Fruit fly (Drosophila melanogaster) whole organism, embryonic: ENCODE data around the gene lute.
A peak's percentile ranks its signal among the peaks of the same experiment; 100 is the strongest.

ENCODE experiments used
- Atf3 ChIP-seq: fragments of 200-800 bp; sonication (Bioruptor generic); optimal IDR thresholded peaks from 3 replicates; lab custom pipeline; 2016; ENCODE audit warnings: missing biosample characterization, missing genetic modification characterization
- CG10979 ChIP-seq: fragments of 200-800 bp; sonication (Bioruptor generic); optimal IDR thresholded peaks from 2 replicates; lab custom pipeline; 2018; ENCODE audit warnings: missing biosample characterization, mild to moderate bottlenecking, missing genetic modification characterization, moderate library complexity
- CG12391 ChIP-seq: fragments of 200-800 bp; sonication (Bioruptor generic); optimal IDR thresholded peaks from 3 replicates; lab custom pipeline; 2018; ENCODE audit warnings: missing biosample characterization, mild to moderate bottlenecking, missing genetic modification characterization, moderate library complexity
- CG12744 ChIP-seq: fragments of 200-800 bp; sonication (Bioruptor generic); optimal IDR thresholded peaks from 2 replicates; lab custom pipeline; 2016; ENCODE audit warnings: missing biosample characterization, missing genetic modification characterization
- CG13624 ChIP-seq: fragments of 200-800 bp; sonication (Bioruptor generic); optimal IDR thresholded peaks from 2 replicates; lab custom pipeline; 2016; ENCODE audit warnings: missing biosample characterization, missing genetic modification characterization
- CG13775 ChIP-seq: fragments of 200-800 bp; sonication (Bioruptor generic); optimal IDR thresholded peaks from 3 replicates; lab custom pipeline; 2017; ENCODE audit warnings: missing biosample characterization, mild to moderate bottlenecking, missing genetic modification characterization
- CG15073 ChIP-seq: fragments of 200-800 bp; sonication (Bioruptor generic); optimal IDR thresholded peaks from 2 replicates; lab custom pipeline; 2016; ENCODE audit warnings: missing biosample characterization, missing genetic modification characterization
- CG16863 ChIP-seq: fragments of 200-800 bp; sonication (Bioruptor generic); optimal IDR thresholded peaks from 3 replicates; lab custom pipeline; 2016; ENCODE audit warnings: missing biosample characterization, missing genetic modification characterization
- CG17612 ChIP-seq: fragments of 200-800 bp; sonication (Bioruptor generic); IDR thresholded peaks from 2 replicates; pipeline ENCODE4 v1.3.6; 2022; ENCODE audit warnings: missing biosample characterization, missing genetic modification characterization
- CG1792 ChIP-seq: fragments of 200-800 bp; sonication (Bioruptor generic); optimal IDR thresholded peaks from 2 replicates; lab custom pipeline; 2016; ENCODE audit warnings: missing biosample characterization, missing genetic modification characterization
- CG2120 ChIP-seq: fragments of 200-800 bp; sonication (Bioruptor generic); optimal IDR thresholded peaks from 3 replicates; lab custom pipeline; 2016; ENCODE audit warnings: missing biosample characterization, missing genetic modification characterization
- CG2678 ChIP-seq: fragments of 200-800 bp; sonication (Bioruptor generic); optimal IDR thresholded peaks from 3 replicates; lab custom pipeline; 2019; ENCODE audit warnings: missing biosample characterization, mild to moderate bottlenecking, missing genetic modification characterization, moderate library complexity
- CG30020 ChIP-seq: fragments of 200-800 bp; optimal IDR thresholded peaks from 2 replicates; lab custom pipeline; 2019; ENCODE audit warnings: missing biosample characterization, mild to moderate bottlenecking, missing genetic modification characterization, moderate library complexity
- CG30403 ChIP-seq: fragments of 200-800 bp; sonication (Bioruptor generic); optimal IDR thresholded peaks from 3 replicates; lab custom pipeline; 2016; ENCODE audit warnings: missing biosample characterization, missing genetic modification characterization
- CG31365 ChIP-seq: fragments of 200-800 bp; sonication (Bioruptor generic); optimal IDR thresholded peaks from 2 replicates; lab custom pipeline; 2018; ENCODE audit warnings: missing biosample characterization, mild to moderate bottlenecking, missing genetic modification characterization
- CG31388 ChIP-seq: fragments of 200-800 bp; sonication (Bioruptor generic); optimal IDR thresholded peaks from 2 replicates; lab custom pipeline; 2016; ENCODE audit warnings: missing biosample characterization, missing genetic modification characterization
- CG3163 ChIP-seq: fragments of 200-800 bp; sonication (Bioruptor generic); optimal IDR thresholded peaks from 3 replicates; lab custom pipeline; 2016; ENCODE audit warnings: missing biosample characterization, missing genetic modification characterization
- CG3407 ChIP-seq: fragments of 200-800 bp; sonication (Bioruptor generic); optimal IDR thresholded peaks from 2 replicates; lab custom pipeline; 2018; ENCODE audit warnings: missing biosample characterization, mild to moderate bottlenecking, missing genetic modification characterization
- CG3838 ChIP-seq: fragments of 200-800 bp; sonication (Bioruptor generic); optimal IDR thresholded peaks from 3 replicates; lab custom pipeline; 2016; ENCODE audit warnings: missing biosample characterization, missing genetic modification characterization
- CG4282 ChIP-seq: fragments of 200-800 bp; sonication (Bioruptor generic); optimal IDR thresholded peaks from 2 replicates; lab custom pipeline; 2016; ENCODE audit warnings: missing biosample characterization, missing genetic modification characterization
- CG43689 ChIP-seq: fragments of 200-800 bp; sonication (Bioruptor generic); IDR thresholded peaks from 2 replicates; pipeline ENCODE4 v1.3.6; 2022; ENCODE audit warnings: missing biosample characterization, missing genetic modification characterization
- CG4617 ChIP-seq: fragments of 200-800 bp; sonication (Bioruptor generic); optimal IDR thresholded peaks from 3 replicates; lab custom pipeline; 2016; ENCODE audit warnings: missing biosample characterization, missing genetic modification characterization, borderline replicate concordance
- CG5180 ChIP-seq: fragments of 200-800 bp; sonication (Bioruptor generic); optimal IDR thresholded peaks from 3 replicates; lab custom pipeline; 2017; ENCODE audit warnings: missing biosample characterization, missing genetic modification characterization, mild to moderate bottlenecking, moderate library complexity, missing genetic modification reagents
- CG7556 ChIP-seq: fragments of 200-800 bp; sonication (Bioruptor generic); optimal IDR thresholded peaks from 2 replicates; lab custom pipeline; 2017; ENCODE audit warnings: missing biosample characterization, mild to moderate bottlenecking, missing genetic modification characterization
- CG7928 ChIP-seq: fragments of 200-800 bp; sonication (Bioruptor generic); optimal IDR thresholded peaks from 2 replicates; lab custom pipeline; 2017; ENCODE audit warnings: missing biosample characterization, mild to moderate bottlenecking, missing genetic modification characterization
- CG9215 ChIP-seq: fragments of 200-800 bp; sonication (Bioruptor generic); IDR thresholded peaks from 2 replicates; pipeline ENCODE4 v1.3.6; 2022; ENCODE audit warnings: missing biosample characterization, missing genetic modification characterization
- CG9797 ChIP-seq: fragments of 200-800 bp; sonication (Bioruptor generic); optimal IDR thresholded peaks from 3 replicates; lab custom pipeline; 2018; ENCODE audit warnings: missing biosample characterization, mild to moderate bottlenecking, missing genetic modification characterization
- CG9876 ChIP-seq: fragments of 200-800 bp; sonication (Bioruptor generic); optimal IDR thresholded peaks from 2 replicates; lab custom pipeline; 2016; ENCODE audit warnings: missing biosample characterization, missing genetic modification characterization
- CoRest ChIP-seq: fragments of 200-800 bp; sonication (Bioruptor generic); optimal IDR thresholded peaks from 3 replicates; lab custom pipeline; 2018; ENCODE audit warnings: missing biosample characterization, mild to moderate bottlenecking, missing genetic modification characterization, moderate library complexity
- Drgx ChIP-seq: fragments of 200-800 bp; sonication (Bioruptor generic); IDR thresholded peaks from 2 replicates; pipeline ENCODE4 v1.3.6; 2022; ENCODE audit warnings: missing biosample characterization, missing genetic modification characterization
- ERR ChIP-seq: fragments of 200-800 bp; sonication (Bioruptor generic); optimal IDR thresholded peaks from 2 replicates; lab custom pipeline; 2016; ENCODE audit warnings: missing biosample characterization, missing genetic modification characterization
- Fer2 ChIP-seq: fragments of 200-800 bp; sonication (Bioruptor generic); optimal IDR thresholded peaks from 2 replicates; lab custom pipeline; 2018; ENCODE audit warnings: missing biosample characterization, mild to moderate bottlenecking, missing genetic modification characterization, moderate library complexity
- H2.0 ChIP-seq: fragments of 200-800 bp; sonication (Bioruptor generic); IDR thresholded peaks from 2 replicates; pipeline ENCODE4 v1.3.6; 2022; ENCODE audit warnings: missing biosample characterization, missing genetic modification characterization
- Kr ChIP-seq: fragments of 200-800 bp; sonication (Bioruptor generic); optimal IDR thresholded peaks from 2 replicates; lab custom pipeline; 2017; ENCODE audit warnings: missing biosample characterization, mild to moderate bottlenecking, missing genetic modification characterization
- Med ChIP-seq: fragments of 200-800 bp; sonication (Bioruptor generic); peaks from one replicate; lab custom pipeline; 2016; ENCODE audit warnings: missing biosample characterization, missing genetic modification characterization, mild to moderate bottlenecking, inconsistent platforms, moderate library complexity
- Opbp ChIP-seq: fragments of 200-800 bp; sonication (Bioruptor generic); IDR thresholded peaks from 3 replicates; pipeline ENCODE4 v1.3.6; 2022; ENCODE audit warnings: missing biosample characterization, missing genetic modification characterization; ENCODE audit not compliant: partially characterized antibody
- Pdp1 ChIP-seq, 2 experiments: fragments of 200-800 bp; sonication (Bioruptor generic); optimal IDR thresholded peaks; 3 replicates each; lab custom pipeline; 2016; ENCODE audit warnings: missing biosample characterization in 2 of 2, missing genetic modification characterization in 2 of 2, mild to moderate bottlenecking in 1 of 2, moderate library complexity in 1 of 2
- Ptx1 ChIP-seq: fragments of 200-800 bp; sonication (Bioruptor generic); IDR thresholded peaks from 2 replicates; pipeline ENCODE4 v1.3.6; 2022; ENCODE audit warnings: missing biosample characterization, missing genetic modification characterization
- Ravus ChIP-seq: fragments of 200-800 bp; sonication (Bioruptor generic); IDR thresholded peaks from 2 replicates; pipeline ENCODE4 v1.3.6; 2022; ENCODE audit warnings: missing biosample characterization, missing genetic modification characterization
- ash1 ChIP-seq: fragments of 200-800 bp; sonication (Bioruptor generic); optimal IDR thresholded peaks from 2 replicates; lab custom pipeline; 2018; ENCODE audit warnings: missing biosample characterization, mild to moderate bottlenecking, missing genetic modification characterization
- ato ChIP-seq: fragments of 200-800 bp; sonication (Bioruptor generic); IDR thresholded peaks from 2 replicates; pipeline ENCODE4 v1.3.6; 2022; ENCODE audit warnings: missing biosample characterization, missing genetic modification characterization; ENCODE audit not compliant: partially characterized antibody
- bab2 ChIP-seq: fragments of 200-800 bp; sonication (Bioruptor generic); optimal IDR thresholded peaks from 2 replicates; lab custom pipeline; 2016; ENCODE audit warnings: missing biosample characterization, missing genetic modification characterization
- bigmax ChIP-seq: fragments of 200-800 bp; sonication (Bioruptor generic); optimal IDR thresholded peaks from 2 replicates; lab custom pipeline; 2018; ENCODE audit warnings: missing biosample characterization, mild to moderate bottlenecking, missing genetic modification characterization
- dimm ChIP-seq: fragments of 200-800 bp; sonication (Bioruptor generic); IDR thresholded peaks from 2 replicates; pipeline ENCODE4 v1.3.6; 2022; ENCODE audit warnings: missing biosample characterization, missing genetic modification characterization
- dmrt99B ChIP-seq: fragments of 200-800 bp; sonication (Bioruptor generic); optimal IDR thresholded peaks from 2 replicates; lab custom pipeline; 2018; ENCODE audit warnings: missing biosample characterization, mild to moderate bottlenecking, missing genetic modification characterization, moderate library complexity
- eyg ChIP-seq: fragments of 200-800 bp; sonication (Bioruptor generic); optimal IDR thresholded peaks from 3 replicates; lab custom pipeline; 2016; ENCODE audit warnings: missing biosample characterization, missing genetic modification characterization
- hkb ChIP-seq, 2 experiments: fragments of 200-800 bp in 1 of 2; fragments of >200 bp in 1 of 2; sonication (Bioruptor generic) in 1 of 2; IDR thresholded peaks in 1 of 2; optimal IDR thresholded peaks in 1 of 2; 2 replicates each; pipeline versions ENCODE4 v1.3.6 to Lab custom; 2017 to 2022; ENCODE audit warnings: missing biosample characterization in 1 of 2, missing genetic modification characterization in 1 of 2
- mam ChIP-seq: fragments of 200-800 bp; sonication (Bioruptor generic); optimal IDR thresholded peaks from 3 replicates; lab custom pipeline; 2016; ENCODE audit warnings: missing biosample characterization, missing genetic modification characterization
- slou ChIP-seq: fragments of 200-800 bp; sonication (Bioruptor generic); optimal IDR thresholded peaks from 3 replicates; lab custom pipeline; 2016; ENCODE audit warnings: missing biosample characterization, missing genetic modification characterization
- tio ChIP-seq: fragments of 200-800 bp; sonication (Bioruptor generic); optimal IDR thresholded peaks from 2 replicates; lab custom pipeline; 2017; ENCODE audit warnings: missing biosample characterization, missing genetic modification characterization, inconsistent platforms
- yki ChIP-seq: fragments of >200 bp; optimal IDR thresholded peaks from 3 replicates; lab custom pipeline; 2018

lute gene

dm6 chr3R:17401289-17401752 lies 21.6 kb downstream of the lute start (continued):
- TF ChIP-seq CG43689 (no peak), CG17612 (no peak), CG13624 (GFP tag; lab: Kevin White, UChicago) (peak; percentile 39), CG4282 (GFP tag; lab: Kevin White, UChicago) (peak; percentile 46), Pdp1 (GFP tag; optimal IDR thresholded peaks at IDR 0.05; lab: Kevin White, UChicago) (peak; percentile 61 to 85), CG3163 (GFP tag; lab: Kevin White, UChicago) (peak; percentile 36), Fer2 (tag; lab: Kevin White, UChicago) (peak; percentile 16), Atf3 (GFP tag; lab: Kevin White, UChicago) (no peak), CG15073 (GFP tag; lab: Kevin White, UChicago) (no peak), CG9797 (GFP tag; lab: Kevin White, UChicago) (no peak), CG4617 (GFP tag; lab: Kevin White, UChicago) (peak; percentile 79), CG16863 (no peak), CG10979 (no peak), CG5180 (no peak), CG12744 (GFP tag; lab: Kevin White, UChicago) (peak; percentile 14), CG9876 (peak; percentile 52), CG9215 (GFP tag; lab: Robert Waterston, UW) (no peak; the same call in 1 of the 2 replicates), Opbp (GFP tag; lab: Robert Waterston, UW) (peak; percentile 86), CoRest (peak; percentile 66), bab2 (GFP tag; lab: Kevin White, UChicago) (peak; percentile 37), Drgx (GFP tag; lab: Robert Waterston, UW) (no peak), CG1792 (GFP tag; lab: Kevin White, UChicago) (no peak), CG13775 (GFP tag; lab: Kevin White, UChicago) (peak; percentile 67), mam (GFP tag; lab: Kevin White, UChicago) (peak; percentile 78), ERR (GFP tag; lab: Kevin White, UChicago) (peak; percentile 15), Ptx1 (GFP tag; lab: Robert Waterston, UW) (peak; percentile 47; the same call in 1 of the 2 replicates), CG30020 (tag; lab: Kevin White, UChicago) (peak; percentile 91), ash1 (no peak), yki (lab: Kevin White, UChicago) (no peak), CG2678 (tag; lab: Kevin White, UChicago) (peak; percentile 59), bigmax (no peak), slou (GFP tag; lab: Kevin White, UChicago) (peak; percentile 13), hkb (optimal IDR thresholded peaks at IDR 0.05; lab: Kevin White, UChicago) (no peak), hkb (GFP tag; IDR thresholded peaks at IDR 0.05; lab: Robert Waterston, UW) (0 out of 2 replicates have a peak, but pooled peaks have one; percentile 36), Med (GFP tag; lab: Kevin White, UChicago) (peak; percentile 83), dimm (no peak), CG3838 (GFP tag; lab: Kevin White, UChicago) (no peak), dmrt99B (tag; lab: Kevin White, UChicago) (peak; percentile 47), Ravus (GFP tag; lab: Robert Waterston, UW) (no peak), eyg (GFP tag; lab: Kevin White, UChicago) (peak; percentile 20), Kr (GFP tag; lab: Kevin White, UChicago) (no peak), CG31388 (GFP tag; lab: Kevin White, UChicago) (no peak), CG2120 (GFP tag; lab: Kevin White, UChicago) (peak; percentile 86), CG7928 (GFP tag; lab: Kevin White, UChicago) (no peak), H2.0 (GFP tag; lab: Robert Waterston, UW) (peak; percentile 33; the same call in 1 of the 2 replicates), CG31365 (tag; lab: Kevin White, UChicago) (no peak), CG30403 (GFP tag; lab: Kevin White, UChicago) (peak; percentile 65), ato (peak; percentile 81), tio (GFP tag; lab: Kevin White, UChicago) (peak; percentile 27), CG12391 (tag; lab: Kevin White, UChicago) (peak; percentile 75), CG7556 (GFP tag; lab: Kevin White, UChicago) (peak; percentile 13), CG3407 (no peak)
